Fruit fly (Drosophila melanogaster) whole organism, embryonic: ENCODE measurements around the gene Ten-m.

Source experiments
- B-H1 ChIP-seq: fragments of 200-800 bp; sonication (Bioruptor generic); IDR thresholded peaks from 3 replicates; pipeline ENCODE4 v1.3.6; 2022; ENCODE audit warnings: missing biosample characterization, missing genetic modification characterization
- BEAF-32 ChIP-seq: fragments of 200-800 bp; sonication (Bioruptor generic); optimal IDR thresholded peaks from 3 replicates; lab custom pipeline; 2017; ENCODE audit warnings: missing biosample characterization, missing genetic modification characterization, mild to moderate bottlenecking, moderate library complexity, missing genetic modification reagents
- Bdp1 ChIP-seq: fragments of 200-800 bp; sonication (Bioruptor generic); optimal IDR thresholded peaks from 3 replicates; lab custom pipeline; 2016; ENCODE audit warnings: missing biosample characterization, missing genetic modification characterization
- CG10147 ChIP-seq: fragments of 200-800 bp; sonication (Bioruptor generic); optimal IDR thresholded peaks from 2 replicates; lab custom pipeline; 2019; ENCODE audit warnings: missing biosample characterization, mild to moderate bottlenecking, missing genetic modification characterization, moderate library complexity
- CG10462 ChIP-seq: fragments of 200-800 bp; sonication (Bioruptor generic); optimal IDR thresholded peaks from 2 replicates; lab custom pipeline; 2016; ENCODE audit warnings: missing biosample characterization, missing genetic modification characterization
- CG13424 ChIP-seq: fragments of 200-800 bp; sonication (Bioruptor generic); optimal IDR thresholded peaks from 2 replicates; lab custom pipeline; 2019; ENCODE audit warnings: missing biosample characterization, mild to moderate bottlenecking, missing genetic modification characterization, moderate library complexity
- CG1647 ChIP-seq: fragments of 200-800 bp; sonication (Bioruptor generic); optimal IDR thresholded peaks from 3 replicates; lab custom pipeline; 2016; ENCODE audit warnings: missing biosample characterization, missing genetic modification characterization
- CG1832 ChIP-seq: fragments of 200-800 bp; sonication (Bioruptor generic); optimal IDR thresholded peaks from 2 replicates; lab custom pipeline; 2017; ENCODE audit warnings: missing biosample characterization, mild to moderate bottlenecking, missing genetic modification characterization, inconsistent platforms
- CG18599 ChIP-seq: fragments of 200-800 bp; sonication (Bioruptor generic); optimal IDR thresholded peaks from 3 replicates; lab custom pipeline; 2017; ENCODE audit warnings: missing biosample characterization, missing genetic modification characterization, mild to moderate bottlenecking, moderate library complexity, missing genetic modification reagents
- CG32532 ChIP-seq: fragments of 200-800 bp; sonication (Bioruptor generic); IDR thresholded peaks from 2 replicates; pipeline ENCODE4 v1.3.6; 2022; ENCODE audit warnings: missing biosample characterization, missing genetic modification characterization
- CG3281 ChIP-seq: fragments of 200-800 bp; sonication (Bioruptor generic); optimal IDR thresholded peaks from 3 replicates; lab custom pipeline; 2017; ENCODE audit warnings: missing biosample characterization, mild to moderate bottlenecking, missing genetic modification characterization
- CG34224 ChIP-seq: fragments of 200-800 bp; sonication (Bioruptor generic); IDR thresholded peaks from 3 replicates; pipeline ENCODE4 v1.3.6; 2022; ENCODE audit warnings: missing biosample characterization, missing genetic modification characterization; ENCODE audit not compliant: partially characterized antibody
- CG5180 ChIP-seq: fragments of 200-800 bp; sonication (Bioruptor generic); optimal IDR thresholded peaks from 3 replicates; lab custom pipeline; 2017; ENCODE audit warnings: missing biosample characterization, missing genetic modification characterization, mild to moderate bottlenecking, moderate library complexity, missing genetic modification reagents
- CG6654 ChIP-seq: fragments of 200-800 bp; sonication (Bioruptor generic); optimal IDR thresholded peaks from 2 replicates; lab custom pipeline; 2017; ENCODE audit warnings: missing biosample characterization, mild to moderate bottlenecking, missing genetic modification characterization
- CG6813 ChIP-seq: fragments of 200-800 bp; sonication (Bioruptor generic); optimal IDR thresholded peaks from 2 replicates; lab custom pipeline; 2017; ENCODE audit warnings: missing biosample characterization, missing genetic modification characterization, mild to moderate bottlenecking, moderate library complexity, missing genetic modification reagents
- Deaf1 ChIP-seq: fragments of 200-800 bp; optimal IDR thresholded peaks from 3 replicates; lab custom pipeline; 2019; ENCODE audit warnings: missing biosample characterization, mild to moderate bottlenecking, missing genetic modification characterization, moderate library complexity
- Drgx ChIP-seq: fragments of 200-800 bp; sonication (Bioruptor generic); IDR thresholded peaks from 2 replicates; pipeline ENCODE4 v1.3.6; 2022; ENCODE audit warnings: missing biosample characterization, missing genetic modification characterization
- Eip74EF ChIP-seq, 2 experiments: fragments of 200-800 bp in 1 of 2; fragments of >200 bp in 1 of 2; sonication (Bioruptor generic) in 1 of 2; optimal IDR thresholded peaks; 2 replicates each; lab custom pipeline; 2017 to 2019; ENCODE audit warnings: missing biosample characterization in 2 of 2, missing genetic modification characterization in 2 of 2, mild to moderate bottlenecking in 1 of 2, moderate library complexity in 1 of 2
- Ets65A ChIP-seq: fragments of 200-800 bp; sonication (Bioruptor generic); peaks from one replicate; lab custom pipeline; 2016; ENCODE audit warnings: missing biosample characterization, missing genetic modification characterization
- Gsc ChIP-seq: fragments of 200-800 bp; sonication (Bioruptor generic); IDR thresholded peaks from 2 replicates; pipeline ENCODE4 v1.3.6; 2022; ENCODE audit warnings: missing biosample characterization, missing genetic modification characterization
- HLH4C ChIP-seq: fragments of 200-800 bp; sonication (Bioruptor generic); IDR thresholded peaks from 3 replicates; pipeline ENCODE4 v1.3.6; 2022; ENCODE audit warnings: missing biosample characterization, missing genetic modification characterization; ENCODE audit not compliant: partially characterized antibody
- Hand ChIP-seq: fragments of 200-800 bp; sonication (Bioruptor generic); optimal IDR thresholded peaks from 2 replicates; lab custom pipeline; 2017; ENCODE audit warnings: mild to moderate bottlenecking, missing biosample characterization, missing genetic modification reagents, missing genetic modification characterization
- Kr ChIP-seq: fragments of 200-800 bp; sonication (Bioruptor generic); optimal IDR thresholded peaks from 2 replicates; lab custom pipeline; 2017; ENCODE audit warnings: missing biosample characterization, mild to moderate bottlenecking, missing genetic modification characterization
- Med ChIP-seq: fragments of 200-800 bp; sonication (Bioruptor generic); peaks from one replicate; lab custom pipeline; 2016; ENCODE audit warnings: missing biosample characterization, missing genetic modification characterization, mild to moderate bottlenecking, inconsistent platforms, moderate library complexity
- NfI ChIP-seq: fragments of 200-800 bp; sonication (Bioruptor generic); optimal IDR thresholded peaks from 3 replicates; lab custom pipeline; 2018; ENCODE audit warnings: missing biosample characterization, mild to moderate bottlenecking, missing genetic modification characterization, moderate library complexity
- PHDP ChIP-seq: fragments of 200-800 bp; sonication (Bioruptor generic); optimal IDR thresholded peaks from 3 replicates; lab custom pipeline; 2018; ENCODE audit warnings: missing biosample characterization, mild to moderate bottlenecking, missing genetic modification characterization, moderate library complexity
- Six4 ChIP-seq: fragments of 200-800 bp; sonication (Bioruptor generic); optimal IDR thresholded peaks from 2 replicates; lab custom pipeline; 2016; ENCODE audit warnings: missing biosample characterization, missing genetic modification characterization
- ab ChIP-seq: fragments of 200-800 bp; sonication (Bioruptor generic); optimal IDR thresholded peaks from 2 replicates; lab custom pipeline; 2016; ENCODE audit warnings: missing biosample characterization, missing genetic modification characterization
- abd-A ChIP-seq: fragments of 200-800 bp; sonication (Bioruptor generic); optimal IDR thresholded peaks from 3 replicates; lab custom pipeline; 2019; ENCODE audit warnings: missing biosample characterization, mild to moderate bottlenecking, missing genetic modification characterization, moderate library complexity
- ac ChIP-seq: fragments of 200-800 bp; sonication (Bioruptor generic); optimal IDR thresholded peaks from 3 replicates; lab custom pipeline; 2017; ENCODE audit warnings: missing biosample characterization, mild to moderate bottlenecking, missing genetic modification characterization
- amos ChIP-seq: fragments of 200-800 bp; sonication (Bioruptor generic); IDR thresholded peaks from 2 replicates; pipeline ENCODE4 v1.3.6; 2022; ENCODE audit warnings: missing biosample characterization, missing genetic modification characterization; ENCODE audit not compliant: partially characterized antibody
- ap ChIP-seq: fragments of 200-800 bp; sonication (Bioruptor generic); IDR thresholded peaks from 2 replicates; pipeline ENCODE4 v1.3.6; 2022; ENCODE audit warnings: missing biosample characterization, missing genetic modification characterization
- br ChIP-seq: fragments of >200 bp; optimal IDR thresholded peaks from 2 replicates; lab custom pipeline; 2017
- cad ChIP-seq: fragments of >200 bp; optimal IDR thresholded peaks from 2 replicates; lab custom pipeline; 2017; ENCODE audit warnings: missing biosample characterization, missing genetic modification characterization
- dmrt11E ChIP-seq: fragments of 200-800 bp; sonication (Bioruptor generic); optimal IDR thresholded peaks from 3 replicates; lab custom pipeline; 2018; ENCODE audit warnings: missing biosample characterization, mild to moderate bottlenecking, missing genetic modification characterization, moderate library complexity
- gce ChIP-seq: fragments of 200-800 bp; sonication (Bioruptor generic); IDR thresholded peaks from 3 replicates; pipeline ENCODE4 v1.3.6; 2022; ENCODE audit warnings: missing biosample characterization, missing genetic modification characterization
- gsb ChIP-seq: fragments of 200-800 bp; sonication (Bioruptor generic); IDR thresholded peaks from 2 replicates; pipeline ENCODE4 v1.3.6; 2022; ENCODE audit warnings: missing biosample characterization, missing genetic modification characterization
- insv ChIP-seq, 2 experiments: fragments of 200-800 bp; sonication (Bioruptor generic); optimal IDR thresholded peaks; 3 replicates each; lab custom pipeline; 2016 to 2018; ENCODE audit warnings: missing biosample characterization in 2 of 2, missing genetic modification characterization in 2 of 2
- inv ChIP-seq: fragments of 200-800 bp; sonication (Bioruptor generic); IDR thresholded peaks from 2 replicates; pipeline ENCODE4 v1.3.6; 2022; ENCODE audit warnings: missing biosample characterization, missing genetic modification characterization; ENCODE audit not compliant: partially characterized antibody
- jigr1 ChIP-seq: fragments of 200-800 bp; sonication (Bioruptor generic); IDR thresholded peaks from 3 replicates; pipeline ENCODE4 v1.3.6; 2022; ENCODE audit warnings: missing biosample characterization, missing genetic modification characterization
- mam ChIP-seq: fragments of 200-800 bp; sonication (Bioruptor generic); optimal IDR thresholded peaks from 3 replicates; lab custom pipeline; 2016; ENCODE audit warnings: missing biosample characterization, missing genetic modification characterization
- nau ChIP-seq: fragments of 200-800 bp; sonication (Bioruptor generic); optimal IDR thresholded peaks from 3 replicates; lab custom pipeline; 2017; ENCODE audit warnings: missing biosample characterization, mild to moderate bottlenecking, missing genetic modification characterization, missing genetic modification reagents
- nom ChIP-seq: fragments of 200-800 bp; sonication (Bioruptor generic); optimal IDR thresholded peaks from 2 replicates; lab custom pipeline; 2017; ENCODE audit warnings: missing biosample characterization, missing genetic modification characterization, mild to moderate bottlenecking, moderate library complexity, missing genetic modification reagents
- odd ChIP-seq: fragments of 200-800 bp; sonication (Bioruptor generic); optimal IDR thresholded peaks from 2 replicates; lab custom pipeline; 2017; ENCODE audit warnings: missing biosample characterization, mild to moderate bottlenecking, missing genetic modification characterization
- pum ChIP-seq: fragments of 200-800 bp; sonication (Bioruptor generic); optimal IDR thresholded peaks from 2 replicates; lab custom pipeline; 2016; ENCODE audit warnings: missing biosample characterization, missing genetic modification characterization
- sd ChIP-seq: fragments of 200-800 bp; sonication (Bioruptor generic); optimal IDR thresholded peaks from 3 replicates; lab custom pipeline; 2018; ENCODE audit warnings: missing biosample characterization, mild to moderate bottlenecking, missing genetic modification characterization, moderate library complexity
- sr ChIP-seq: fragments of 200-800 bp; sonication (Bioruptor generic); IDR thresholded peaks from 3 replicates; pipeline ENCODE4 v1.3.6; 2022; ENCODE audit warnings: missing biosample characterization, missing genetic modification characterization
- trem ChIP-seq: fragments of 200-800 bp; optimal IDR thresholded peaks from 3 replicates; lab custom pipeline; 2019; ENCODE audit warnings: missing biosample characterization, mild to moderate bottlenecking, missing genetic modification characterization, moderate library complexity
- trh ChIP-seq: fragments of 200-800 bp; sonication (Bioruptor generic); optimal IDR thresholded peaks from 2 replicates; lab custom pipeline; 2016; ENCODE audit warnings: missing biosample characterization, missing genetic modification characterization
- wek ChIP-seq: fragments of 200-800 bp; sonication (Bioruptor generic); optimal IDR thresholded peaks from 3 replicates; lab custom pipeline; 2018; ENCODE audit warnings: missing biosample characterization, mild to moderate bottlenecking, missing genetic modification characterization, moderate library complexity
- wor ChIP-seq: fragments of 200-800 bp; sonication (Bioruptor generic); IDR thresholded peaks from 2 replicates; pipeline ENCODE4 v1.3.6; 2022; ENCODE audit warnings: missing biosample characterization, missing genetic modification characterization

Ten-m gene

DNA sequence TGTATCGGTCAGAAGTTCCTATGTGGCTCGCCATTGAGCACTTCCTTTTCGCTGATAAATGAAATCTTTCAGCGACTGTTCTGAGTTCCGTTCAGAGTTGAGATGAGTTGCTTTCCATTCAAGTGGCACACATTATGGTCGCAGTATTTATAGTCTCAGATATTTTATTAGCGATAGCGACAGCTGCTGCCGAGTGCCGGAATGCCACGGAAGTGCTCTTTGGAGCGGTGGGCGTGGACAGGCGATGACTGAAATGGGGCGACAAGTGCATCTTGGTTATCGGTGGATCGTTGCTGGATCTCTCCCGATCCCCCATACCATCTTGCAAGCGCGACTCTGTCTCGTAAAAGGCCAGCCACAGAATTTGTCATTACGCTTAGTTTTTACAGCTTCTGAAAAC is 6.1 kb downstream of the Ten-m start:
- TF ChIP-seq br (lab: Kevin White, UChicago) (no peak), NfI (GFP tag; lab: Kevin White, UChicago) (no peak), Bdp1 (GFP tag; lab: Kevin White, UChicago) (no peak), CG1647 (GFP tag; lab: Kevin White, UChicago) (no peak), sd (tag; lab: Kevin White, UChicago) (peak; percentile 28), Hand (GFP tag; lab: Kevin White, UChicago) (no peak), CG34224 (GFP tag; lab: Robert Waterston, UW) (no peak), CG1832 (GFP tag; lab: Kevin White, UChicago) (no peak), Eip74EF (GFP tag; optimal IDR thresholded peaks at IDR 0.05; lab: Kevin White, UChicago) (no peak), gce (GFP tag; lab: Robert Waterston, UW) (0 out of 3 replicates have a peak, but pooled peaks have one; percentile 32), sr (GFP tag; lab: Robert Waterston, UW) (0 out of 3 replicates have a peak, but pooled peaks have one; percentile 5), CG10462 (no peak), Drgx (GFP tag; lab: Robert Waterston, UW) (peak; percentile 13; the same call in 1 of the 2 replicates), trem (tag; lab: Kevin White, UChicago) (no peak), mam (GFP tag; lab: Kevin White, UChicago) (no peak), jigr1 (no peak), BEAF-32 (GFP tag; lab: Kevin White, UChicago) (no peak), CG6813 (GFP tag; lab: Kevin White, UChicago) (no peak), dmrt11E (tag; lab: Kevin White, UChicago) (no peak), PHDP (tag; lab: Kevin White, UChicago) (no peak), odd (no peak), Med (no peak), B-H1 (GFP tag; lab: Robert Waterston, UW) (no peak), insv (GFP tag; optimal IDR thresholded peaks at IDR 0.05; lab: Kevin White, UChicago) (no peak), nom (GFP tag; lab: Kevin White, UChicago) (peak; percentile 67), CG10147 (GFP tag; lab: Kevin White, UChicago) (no peak), Six4 (no peak), pum (GFP tag; lab: Kevin White, UChicago) (no peak), amos (GFP tag; lab: Robert Waterston, UW) (no peak), CG6654 (GFP tag; lab: Kevin White, UChicago) (no peak), nau (GFP tag; lab: Kevin White, UChicago) (peak; percentile 27), wor (no peak), Kr (GFP tag; lab: Kevin White, UChicago) (peak; percentile 7), CG5180 (GFP tag; lab: Kevin White, UChicago) (no peak), CG3281 (GFP tag; lab: Kevin White, UChicago) (no peak), ap (no peak), wek (GFP tag; lab: Kevin White, UChicago) (no peak)

DNA sequence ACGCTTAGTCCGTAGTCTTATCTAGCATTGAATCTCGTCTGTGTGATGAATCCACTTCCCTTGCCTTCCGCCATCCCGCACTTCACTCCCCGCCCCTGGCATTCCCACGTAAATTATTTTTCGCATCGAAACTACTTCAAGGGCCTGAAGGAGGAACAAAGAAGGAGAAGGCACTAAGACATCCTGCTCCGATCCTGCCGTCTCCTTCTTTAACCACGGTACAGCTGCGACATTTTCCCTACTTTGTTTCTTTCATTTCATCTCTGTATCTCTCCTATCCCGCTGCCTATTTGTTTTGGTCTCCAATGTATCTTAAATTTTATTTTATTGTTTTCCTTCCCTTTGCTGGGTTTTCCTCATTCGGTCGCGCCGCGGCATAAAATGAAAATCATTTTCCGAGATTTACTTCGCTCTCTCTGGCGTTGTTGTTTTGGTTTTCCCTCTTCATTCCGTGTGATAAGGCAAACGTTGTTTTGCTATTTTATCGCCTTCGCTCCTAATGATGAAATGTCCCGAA is 6.8 kb downstream of the Ten-m start:
- TF ChIP-seq gsb (GFP tag; lab: Robert Waterston, UW) (no peak), HLH4C (no peak), CG18599 (GFP tag; lab: Kevin White, UChicago) (no peak), ab (no peak), Deaf1 (no peak), ac (GFP tag; lab: Kevin White, UChicago) (peak; percentile 0), trh (GFP tag; lab: Kevin White, UChicago) (no peak), CG13424 (no peak), CG10462 (no peak), inv (no peak), CG32532 (GFP tag; lab: Robert Waterston, UW) (no peak), cad (GFP tag; lab: Kevin White, UChicago) (peak; percentile 34), abd-A (tag; lab: Kevin White, UChicago) (peak; percentile 52), Gsc (GFP tag; lab: Robert Waterston, UW) (no peak), Ets65A (no peak)
